Worm (Caenorhabditis elegans): ENCODE measurements around the gene W06G6.9.

DNA sequence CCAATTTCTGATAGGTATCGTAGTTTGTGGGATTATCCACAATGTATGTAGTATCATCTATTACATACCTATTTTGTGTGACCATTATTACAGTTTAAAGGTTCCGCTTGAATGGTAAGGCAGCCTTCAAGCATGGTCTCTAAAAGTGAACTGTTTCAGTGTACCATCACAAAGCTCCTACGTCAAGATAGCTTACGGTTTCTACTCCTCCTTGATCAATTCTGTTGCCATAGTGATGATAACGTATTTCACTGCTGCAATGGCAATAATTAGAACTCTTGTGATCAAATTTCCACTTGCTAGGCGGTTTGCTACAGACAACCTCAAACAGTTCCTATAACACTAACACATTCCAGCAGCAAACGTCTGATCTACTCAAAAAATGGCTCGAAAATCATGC, 37.1 kb upstream of the W06G6.9 start:
- TF ChIP-seq flt-1 (GFP tag; IDR thresholded peaks at IDR 0.05) (no peak), med-1 (GFP tag; optimal IDR thresholded peaks at IDR 0.05; ENCODE audit: insufficient read depth) (no peak), cog-1 (tag; optimal IDR thresholded peaks at IDR 0.05) (no peak), ztf-29 (GFP tag; IDR thresholded peaks at IDR 0.05) (no peak), tab-1 (GFP tag; IDR thresholded peaks at IDR 0.05) (no peak), T22C8.4 (GFP tag; IDR thresholded peaks at IDR 0.05) (no peak), ref-1 (GFP tag; conservative IDR thresholded peaks at IDR 0.05) (no peak)

All from whole organism, midembryonic.